Fruit fly (Drosophila melanogaster): ENCODE measurements around the gene elm.

elm gene

dm6 chr3R:5622985-5623630, 31.6 kb downstream of the elm start (continued):
- no peak for TF ChIP-seq CG4730 (GFP tag; IDR thresholded peaks at IDR 0.05)
- peak; percentile 51 for TF ChIP-seq Hand (GFP tag; optimal IDR thresholded peaks at IDR 0.05)
- TF ChIP-seq CG12155 (GFP tag; optimal IDR thresholded peaks at IDR 0.05): peak; percentile 36
- TF ChIP-seq eyg (GFP tag; optimal IDR thresholded peaks at IDR 0.05): peak; percentile 83
- TF ChIP-seq dmrt99B (tag; optimal IDR thresholded peaks at IDR 0.05): peak; percentile 73
- peak; percentile 74 for TF ChIP-seq unpg (GFP tag; optimal IDR thresholded peaks at IDR 0.05)
- no peak for TF ChIP-seq mld (GFP tag; IDR thresholded peaks at IDR 0.05; ENCODE audit: partially characterized antibody)
- TF ChIP-seq al (GFP tag; IDR thresholded peaks at IDR 0.05): no peak
- TF ChIP-seq HLH54F (GFP tag; optimal IDR thresholded peaks at IDR 0.05): no peak
- peak; percentile 32 for TF ChIP-seq CG18011 (GFP tag; optimal IDR thresholded peaks at IDR 0.05)
- peak; percentile 28 for TF ChIP-seq Jarid2 (GFP tag; optimal IDR thresholded peaks at IDR 0.05)

DNA sequence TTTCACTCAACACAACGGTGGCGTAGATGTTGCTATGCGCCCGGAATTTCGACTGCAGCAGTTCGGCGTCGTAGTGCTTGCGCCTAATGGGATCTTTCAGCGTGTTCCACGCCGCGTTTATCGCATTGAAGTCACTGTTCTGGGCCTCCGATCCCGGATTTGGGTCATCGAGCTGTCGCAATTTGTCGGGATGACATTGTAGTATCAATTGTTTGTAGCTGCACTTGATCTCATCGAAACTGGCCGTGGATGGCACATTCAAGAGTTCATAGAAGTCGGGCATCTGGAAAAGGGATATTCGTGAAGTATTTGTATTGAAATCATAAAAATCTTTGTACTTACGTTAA, 32.3 kb downstream of the elm start:
- TF ChIP-seq CG2199 (GFP tag; IDR thresholded peaks at IDR 0.05): 0 out of 3 replicates have a peak, but pooled peaks have one; percentile 32
- 0 out of 2 replicates have a peak, but pooled peaks have one; percentile 0 for TF ChIP-seq CG42726 (GFP tag; IDR thresholded peaks at IDR 0.05; ENCODE audit: partially characterized antibody)
- TF ChIP-seq rib (GFP tag; IDR thresholded peaks at IDR 0.05): 0 out of 2 replicates have a peak, but pooled peaks have one; percentile 41
- no peak for TF ChIP-seq CG16779 (GFP tag; IDR thresholded peaks at IDR 0.05)

dm6 chr3R:5621714-5622405, 32.8 kb downstream of the elm start:
- TF ChIP-seq CG12769 (tag; optimal IDR thresholded peaks at IDR 0.05) (peak; percentile 41), CG8281 (tag; optimal IDR thresholded peaks at IDR 0.05) (no peak), CG4360 (GFP tag; IDR thresholded peaks at IDR 0.05) (no peak), CG18011 (GFP tag; optimal IDR thresholded peaks at IDR 0.05) (no peak), CG33213 (GFP tag; optimal IDR thresholded peaks at IDR 0.05) (no peak), CG14667 (GFP tag; IDR thresholded peaks at IDR 0.05) (no peak), shn (GFP tag; optimal IDR thresholded peaks at IDR 0.05) (no peak), exex (tag; optimal IDR thresholded peaks at IDR 0.05) (no peak), Dref (GFP tag; IDR thresholded peaks at IDR 0.05) (no peak), twi (tag; optimal IDR thresholded peaks at IDR 0.05) (no peak), unpg (GFP tag; optimal IDR thresholded peaks at IDR 0.05) (no peak), Hr51 (GFP tag; optimal IDR thresholded peaks at IDR 0.05) (no peak), CG2120 (GFP tag; optimal IDR thresholded peaks at IDR 0.05) (no peak), sens (GFP tag) (peak; percentile 23), kni (GFP tag; optimal IDR thresholded peaks at IDR 0.05) (peak; percentile 43), yki (optimal IDR thresholded peaks at IDR 0.05) (no peak), bsh (GFP tag; optimal IDR thresholded peaks at IDR 0.05) (no peak), CG13287 (GFP tag; IDR thresholded peaks at IDR 0.05; ENCODE audit: partially characterized antibody) (no peak), CG12942 (GFP tag; optimal IDR thresholded peaks at IDR 0.05) (no peak), en (GFP tag; optimal IDR thresholded peaks at IDR 0.05) (no peak), ssp (GFP tag; IDR thresholded peaks at IDR 0.05) (0 out of 2 replicates have a peak, but pooled peaks have one; percentile 11), HmgD (GFP tag; optimal IDR thresholded peaks at IDR 0.05) (no peak), trh (GFP tag; optimal IDR thresholded peaks at IDR 0.05) (no peak), nom (GFP tag; optimal IDR thresholded peaks at IDR 0.05) (peak; percentile 95), her (GFP tag; optimal IDR thresholded peaks at IDR 0.05) (no peak), CG10979 (tag; optimal IDR thresholded peaks at IDR 0.05) (no peak), CG42726 (GFP tag; IDR thresholded peaks at IDR 0.05; ENCODE audit: partially characterized antibody) (0 out of 2 replicates have a peak, but pooled peaks have one; percentile 19), caup (GFP tag; optimal IDR thresholded peaks at IDR 0.05; ENCODE audit: severe bottlenecking) (no peak), Myb (GFP tag; optimal IDR thresholded peaks at IDR 0.05) (no peak), jumu (GFP tag; optimal IDR thresholded peaks at IDR 0.05) (no peak), CG30431 (GFP tag; optimal IDR thresholded peaks at IDR 0.05) (no peak), crc (GFP tag; optimal IDR thresholded peaks at IDR 0.05) (no peak), CG17385 (GFP tag; optimal IDR thresholded peaks at IDR 0.05) (no peak)

All from whole organism, embryonic.